Worm (Caenorhabditis elegans) whole organism, mixed stage, embryonic: Measurements from ENCODE around the gene fmo-4.

Experiments
- blmp-1 ChIP-seq: fragments of 150-350 bp; optimal IDR thresholded peaks from 2 replicates; lab custom pipeline; 2014; ENCODE audit warnings: missing biosample characterization, missing genetic modification characterization
- ceh-83 ChIP-seq: fragments of 200-800 bp; sonication (Bioruptor generic); optimal IDR thresholded peaks from 2 replicates; lab custom pipeline; 2018; ENCODE audit warnings: mild to moderate bottlenecking, missing genetic modification characterization, missing compliant biosample characterization
- elt-3 ChIP-seq: fragments of 150-350 bp; optimal IDR thresholded peaks from 2 replicates; lab custom pipeline; 2014; ENCODE audit warnings: missing biosample characterization, missing genetic modification characterization
- lin-13 ChIP-seq: fragments of 150-350 bp; optimal IDR thresholded peaks from 2 replicates; lab custom pipeline; 2014; ENCODE audit warnings: missing biosample characterization, missing genetic modification characterization
- lin-32 ChIP-seq: fragments of 200-800 bp; sonication (Bioruptor generic); optimal IDR thresholded peaks from 2 replicates; lab custom pipeline; 2018; ENCODE audit warnings: mild to moderate bottlenecking, missing genetic modification characterization, missing compliant biosample characterization
- lsy-2 ChIP-seq: fragments of 150-350 bp; optimal IDR thresholded peaks from 2 replicates; lab custom pipeline; 2014; ENCODE audit warnings: missing biosample characterization, missing genetic modification characterization
- mep-1 ChIP-seq: fragments of 150-350 bp; optimal IDR thresholded peaks from 2 replicates; lab custom pipeline; 2017; ENCODE audit warnings: missing biosample characterization, missing genetic modification reagents, missing genetic modification characterization, inconsistent platforms
- nhr-28 ChIP-seq: fragments of 150-350 bp; optimal IDR thresholded peaks from 2 replicates; lab custom pipeline; 2014; ENCODE audit warnings: missing biosample characterization, missing genetic modification characterization
- pha-4 ChIP-seq: fragments of 150-350 bp; optimal IDR thresholded peaks from 2 replicates; lab custom pipeline; 2018; ENCODE audit warnings: missing biosample characterization, missing genetic modification reagents, missing genetic modification characterization
- sptf-1 ChIP-seq: sonication (generic microtip); optimal IDR thresholded peaks from 2 replicates; lab custom pipeline; 2017; ENCODE audit warnings: mild to moderate bottlenecking, missing genetic modification characterization, moderate library complexity, missing compliant biosample characterization
- unc-62 ChIP-seq: fragments of 150-350 bp; optimal IDR thresholded peaks from 2 replicates; lab custom pipeline; 2014; ENCODE audit warnings: missing biosample characterization, missing genetic modification reagents, missing genetic modification characterization
- ztf-11 ChIP-seq: fragments of 150-350 bp; optimal IDR thresholded peaks from 2 replicates; lab custom pipeline; 2014; ENCODE audit warnings: missing biosample characterization, missing genetic modification characterization

DNA sequence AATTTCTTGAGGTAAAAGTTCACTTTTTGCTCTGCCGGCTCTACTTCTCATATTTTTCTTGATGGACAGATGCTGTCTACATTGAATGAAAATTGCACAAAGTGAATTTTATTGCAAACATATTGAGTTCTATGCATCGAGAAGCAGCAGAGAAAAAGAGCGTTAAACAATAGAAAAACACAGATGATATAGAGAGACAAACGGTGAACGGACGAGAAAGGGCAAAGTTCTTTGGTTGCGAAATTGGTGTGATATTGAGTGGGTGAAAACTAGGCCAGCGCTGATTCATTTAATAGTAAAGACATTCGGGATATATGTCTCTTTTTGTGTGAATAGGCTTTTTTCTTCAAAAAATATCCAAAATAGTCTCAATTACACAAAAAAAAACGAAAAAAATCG, 47.9 kb upstream of the fmo-4 start:
- TF ChIP-seq mep-1 (no peak), ztf-11 (no peak), unc-62 (no peak), elt-3 (tag; lab: Kevin White, UChicago) (no peak), pha-4 (no peak), nhr-28 (tag; lab: Kevin White, UChicago) (no peak), lin-13 (no peak), lsy-2 (tag; lab: Kevin White, UChicago) (no peak), blmp-1 (no peak), sptf-1 (tag; lab: Kevin White, UChicago) (no peak), ceh-83 (GFP tag; lab: Kevin White, UChicago) (no peak), lin-32 (GFP tag; lab: Kevin White, UChicago) (no peak)
